Worm (Caenorhabditis elegans): ENCODE data around the gene ced-8.

The ced-8 gene

DNA sequence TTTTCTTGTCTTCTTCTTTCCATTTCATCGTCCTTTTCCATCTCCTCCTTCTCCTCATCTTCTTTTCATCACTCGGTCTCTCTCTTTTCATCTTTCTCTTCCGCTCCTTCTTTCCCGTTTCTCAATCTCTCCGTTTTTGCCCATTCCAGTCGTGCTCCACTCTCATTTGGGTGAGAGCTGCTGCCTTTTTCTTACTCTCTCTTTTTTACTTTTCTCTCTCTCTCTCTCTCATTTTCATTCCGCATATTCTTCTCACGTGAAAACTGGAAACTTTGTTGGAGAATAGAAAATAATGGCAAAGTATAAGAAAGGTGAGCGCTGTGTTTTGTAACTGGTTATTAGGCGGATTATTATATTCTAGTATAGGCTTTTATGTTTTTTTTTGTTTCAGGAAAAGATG is 38.4 kb downstream of the ced-8 start, which contains the start of gene tbc-18 (continued):
- peak; percentile 57; the same call in 1 of the 2 replicates for TF ChIP-seq hmg-1.1 (GFP tag; IDR thresholded peaks at IDR 0.05)
- no peak for TF ChIP-seq nhr-102 (tag; optimal IDR thresholded peaks at IDR 0.05)

DNA sequence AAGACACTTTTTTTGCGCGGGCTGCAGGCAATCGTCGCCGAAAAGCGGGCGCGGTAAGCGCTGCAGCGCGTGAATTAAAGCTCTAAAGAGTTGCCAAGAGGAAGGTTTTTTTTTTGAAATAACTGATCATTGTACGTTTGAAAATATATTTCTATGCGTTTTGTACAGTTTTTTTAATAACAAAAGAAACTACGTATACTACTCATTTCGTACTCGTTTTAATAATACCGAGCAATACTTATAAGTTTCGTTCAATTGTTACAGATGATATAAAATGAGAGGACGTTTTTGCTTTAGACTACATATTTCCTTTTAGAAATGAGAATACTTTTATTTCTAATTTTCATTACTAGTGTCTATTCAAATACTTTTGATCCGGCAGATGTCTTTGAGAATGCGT is 44.8 kb downstream of the ced-8 start, which contains the start of gene nep-15:
Gene nep-15 (plus strand): TSS at position 301 of the 400 bp plus-strand sequence.
- TF ChIP-seq mes-2 (tag; optimal IDR thresholded peaks at IDR 0.05; ENCODE audit: poor library complexity, severe bottlenecking), result no peak
- no peak for TF ChIP-seq tra-1 (GFP tag; IDR thresholded peaks at IDR 0.05)

DNA sequence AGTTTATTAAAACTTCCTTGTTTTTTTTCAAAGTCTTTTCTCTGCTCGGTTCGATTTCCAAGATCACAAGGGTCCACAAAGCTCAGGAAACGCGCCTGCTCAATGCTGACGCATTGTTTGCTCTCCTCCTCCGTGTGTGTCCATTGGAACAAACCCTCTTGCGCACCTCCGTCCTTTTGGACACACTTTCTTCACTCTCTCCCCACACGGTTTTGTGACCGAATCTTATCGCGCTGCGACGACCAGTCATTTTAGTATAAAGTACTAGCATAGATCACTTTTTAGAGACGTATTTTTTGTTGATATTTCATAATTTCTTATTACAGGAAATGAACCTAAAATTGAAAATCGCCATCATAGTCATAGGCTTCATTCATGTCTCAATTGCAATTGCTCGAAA is 48.5 kb downstream of the ced-8 start:
- TF ChIP-seq lim-7 (GFP tag; IDR thresholded peaks at IDR 0.05), result no peak
- peak; percentile 58; the same call in 1 of the 2 replicates for TF ChIP-seq ceh-20 (GFP tag; IDR thresholded peaks at IDR 0.05)
- peak; percentile 36 to 86 for TF ChIP-seq lsy-2 (tag; optimal IDR thresholded peaks at IDR 0.05)
- TF ChIP-seq mxl-2 (GFP tag; conservative IDR thresholded peaks at IDR 0.05), result no peak
- peak; percentile 19 for TF ChIP-seq ceh-32 (tag; optimal IDR thresholded peaks at IDR 0.05; ENCODE audit: poor library complexity)
- peak; percentile 83 for TF ChIP-seq nhr-6 (tag; optimal IDR thresholded peaks at IDR 0.05)
- TF ChIP-seq ceh-82 (tag; optimal IDR thresholded peaks at IDR 0.05), result no peak
- TF ChIP-seq nhr-48 (tag; optimal IDR thresholded peaks at IDR 0.05), result peak; percentile 33
- TF ChIP-seq spr-1 (tag; optimal IDR thresholded peaks at IDR 0.05), result peak; percentile 32
- peak; percentile 28 for TF ChIP-seq fkh-10 (GFP tag; optimal IDR thresholded peaks at IDR 0.05)
- TF ChIP-seq daf-16 (GFP tag; optimal IDR thresholded peaks at IDR 0.05), result peak in 1 of 2 experiments; percentile 23
- peak; percentile 72 for TF ChIP-seq daf-16 (tag; optimal IDR thresholded peaks at IDR 0.05)
- TF ChIP-seq ZK546.5 (tag; optimal IDR thresholded peaks at IDR 0.05), result no peak
- TF ChIP-seq rbr-2 (tag; optimal IDR thresholded peaks at IDR 0.05), result peak; percentile 81
- no peak for TF ChIP-seq zag-1 (tag; optimal IDR thresholded peaks at IDR 0.05)
- TF ChIP-seq ces-1 (GFP tag; optimal IDR thresholded peaks at IDR 0.05), result no peak
- TF ChIP-seq madf-5 (GFP tag; IDR thresholded peaks at IDR 0.05), result no peak
- TF ChIP-seq nhr-11 (tag; optimal IDR thresholded peaks at IDR 0.05), result peak; percentile 70
- TF ChIP-seq nhr-25 (tag; optimal IDR thresholded peaks at IDR 0.05; ENCODE audit: borderline replicate concordance, insufficient read depth), result peak; percentile 40
- TF ChIP-seq pha-4 (GFP tag; IDR thresholded peaks at IDR 0.05), result 0 out of 2 replicates have a peak, but pooled peaks have one; percentile 52
- TF ChIP-seq pha-4 (tag; optimal IDR thresholded peaks at IDR 0.05), result no peak
- peak in 1 of 2 experiments; percentile 57 for TF ChIP-seq mdl-1 (tag; optimal IDR thresholded peaks at IDR 0.05)
- no peak for TF ChIP-seq unc-39 (tag; optimal IDR thresholded peaks at IDR 0.05)
- TF ChIP-seq nhr-41 (GFP tag; IDR thresholded peaks at IDR 0.05), result no peak
- TF ChIP-seq php-3 (GFP tag; IDR thresholded peaks at IDR 0.05), result 0 out of 2 replicates have a peak, but pooled peaks have one; percentile 41
- TF ChIP-seq hmg-1.1 (GFP tag; IDR thresholded peaks at IDR 0.05), result peak; percentile 80
- no peak for TF ChIP-seq daf-8 (GFP tag; IDR thresholded peaks at IDR 0.05)
- TF ChIP-seq hlh-11 (tag; optimal IDR thresholded peaks at IDR 0.05), result peak; percentile 89
- TF ChIP-seq ceh-28 (tag; optimal IDR thresholded peaks at IDR 0.05), result no peak
- TF ChIP-seq pqm-1 (tag; optimal IDR thresholded peaks at IDR 0.05), result peak; percentile 41
- peak; percentile 91 for TF ChIP-seq dve-1 (tag; optimal IDR thresholded peaks at IDR 0.05; ENCODE audit: insufficient read depth)
- no peak for TF ChIP-seq skn-1 (tag; optimal IDR thresholded peaks at IDR 0.05)
- TF ChIP-seq daf-12 (tag; optimal IDR thresholded peaks at IDR 0.05), result no peak
- TF ChIP-seq lin-39 (tag; optimal IDR thresholded peaks at IDR 0.05), result no peak
- no peak for TF ChIP-seq F49E8.2 (tag; optimal IDR thresholded peaks at IDR 0.05; ENCODE audit: borderline replicate concordance)
- TF ChIP-seq egl-27 (tag; optimal IDR thresholded peaks at IDR 0.05), result no peak
- TF ChIP-seq D1046.2 (GFP tag; IDR thresholded peaks at IDR 0.05), result no peak
- TF ChIP-seq dmd-6 (GFP tag; IDR thresholded peaks at IDR 0.05), result peak; percentile 88
- TF ChIP-seq nhr-237 (tag; optimal IDR thresholded peaks at IDR 0.05), result no peak
- peak; percentile 53 for TF ChIP-seq mxl-3 (GFP tag; optimal IDR thresholded peaks at IDR 0.05)
- TF ChIP-seq R02D3.7 (tag; optimal IDR thresholded peaks at IDR 0.05), result no peak
- TF ChIP-seq mep-1 (tag; optimal IDR thresholded peaks at IDR 0.05), result peak; percentile 90
- TF ChIP-seq cey-2 (tag; optimal IDR thresholded peaks at IDR 0.05; ENCODE audit: borderline replicate concordance, insufficient read depth), result no peak
- TF ChIP-seq F26F4.8 (GFP tag; conservative IDR thresholded peaks at IDR 0.05), result no peak

All from whole organism, L4 larva.